Fruit fly (Drosophila melanogaster): Measurements from ENCODE around the gene CG33263.

The CG33263 gene

DNA sequence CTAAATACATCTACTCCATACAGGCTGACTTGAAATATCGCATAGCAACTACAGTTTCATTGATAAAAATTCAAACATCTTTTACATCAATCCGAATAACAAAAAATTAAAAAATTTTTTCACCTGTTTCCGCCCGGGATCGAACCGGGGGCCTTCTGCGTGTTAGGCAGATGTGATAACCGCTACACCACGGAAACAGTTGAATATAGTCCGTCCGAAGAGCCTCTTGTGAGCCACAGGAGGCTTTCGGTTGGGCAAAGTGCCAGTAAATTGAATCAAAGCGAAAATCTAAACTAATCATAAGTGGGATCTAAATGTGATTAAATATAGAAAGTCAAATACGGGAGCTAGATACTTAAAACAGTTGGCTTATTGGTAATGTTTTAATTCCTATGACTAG, 9.6 kb upstream of the CG33263 start (continued):
- TF ChIP-seq CG9437 (GFP tag; optimal IDR thresholded peaks at IDR 0.05) = no peak
- TF ChIP-seq CG11093 (GFP tag; IDR thresholded peaks at IDR 0.05) = no peak
- TF ChIP-seq Abd-B (GFP tag; optimal IDR thresholded peaks at IDR 0.05) = no peak
- TF ChIP-seq CG4617 (GFP tag; optimal IDR thresholded peaks at IDR 0.05; ENCODE audit: borderline replicate concordance) = no peak
- no peak for TF ChIP-seq CG10274 (GFP tag; optimal IDR thresholded peaks at IDR 0.05)
- TF ChIP-seq exex (tag; optimal IDR thresholded peaks at IDR 0.05) = peak; percentile 30
- TF ChIP-seq crol (GFP tag; IDR thresholded peaks at IDR 0.05) = no peak
- TF ChIP-seq nerfin-2 (GFP tag; IDR thresholded peaks at IDR 0.05; ENCODE audit: partially characterized antibody) = peak; percentile 78
- no peak for TF ChIP-seq dan (GFP tag; IDR thresholded peaks at IDR 0.05)
- no peak for TF ChIP-seq pnt (GFP tag; optimal IDR thresholded peaks at IDR 0.05)
- TF ChIP-seq Dll (GFP tag; IDR thresholded peaks at IDR 0.05; ENCODE audit: partially characterized antibody) = peak; percentile 18; the same call in 1 of the 4 replicates
- TF ChIP-seq CG10565 (GFP tag; optimal IDR thresholded peaks at IDR 0.05) = no peak
- no peak for TF ChIP-seq Hr39 (optimal IDR thresholded peaks at IDR 0.05)
- no peak for TF ChIP-seq NfI (GFP tag; optimal IDR thresholded peaks at IDR 0.05)
- TF ChIP-seq CG18262 (tag; optimal IDR thresholded peaks at IDR 0.05) = no peak
- no peak for TF ChIP-seq CG15514 (GFP tag; optimal IDR thresholded peaks at IDR 0.05)
- TF ChIP-seq CG10366 (GFP tag; IDR thresholded peaks at IDR 0.05) = no peak
- peak; percentile 92 for TF ChIP-seq CG15601 (tag; optimal IDR thresholded peaks at IDR 0.05)

DNA sequence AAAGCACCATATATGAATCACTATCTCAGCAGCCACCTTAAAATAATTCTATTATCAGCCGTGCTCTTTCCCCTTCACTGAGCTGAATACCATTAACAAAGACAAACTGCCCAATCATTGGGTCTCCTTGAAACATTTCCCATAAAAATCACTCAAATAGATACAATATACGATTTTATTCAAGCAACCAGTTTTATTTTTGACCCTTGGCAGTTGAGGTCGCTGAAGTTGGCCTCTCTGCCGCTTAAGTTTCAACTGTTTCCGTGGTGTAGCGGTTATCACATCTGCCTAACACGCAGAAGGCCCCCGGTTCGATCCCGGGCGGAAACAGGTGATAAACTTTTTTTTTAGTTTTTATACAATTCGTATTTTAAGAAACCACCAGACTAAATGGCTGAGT, 8.8 kb upstream of the CG33263 start:
- TF ChIP-seq Opbp (GFP tag; IDR thresholded peaks at IDR 0.05; ENCODE audit: partially characterized antibody) (peak; percentile 81), Dll (GFP tag; IDR thresholded peaks at IDR 0.05; ENCODE audit: partially characterized antibody) (peak; percentile 19; the same call in 1 of the 4 replicates), wdn (GFP tag; IDR thresholded peaks at IDR 0.05) (no peak), ci (GFP tag; IDR thresholded peaks at IDR 0.05) (0 out of 3 replicates have a peak, but pooled peaks have one; percentile 15), HLH4C (GFP tag; IDR thresholded peaks at IDR 0.05; ENCODE audit: partially characterized antibody) (peak; percentile 47), ato (GFP tag; IDR thresholded peaks at IDR 0.05; ENCODE audit: partially characterized antibody) (peak; percentile 53), CG3995 (GFP tag; optimal IDR thresholded peaks at IDR 0.05) (peak; percentile 13), sens (GFP tag) (peak; percentile 54), Med (GFP tag) (peak; percentile 14), knrl (GFP tag; IDR thresholded peaks at IDR 0.05; ENCODE audit: partially characterized antibody) (peak; percentile 19; the same call in 2 of the 3 replicates), CG2199 (GFP tag; IDR thresholded peaks at IDR 0.05) (0 out of 3 replicates have a peak, but pooled peaks have one; percentile 10), bbx (GFP tag; IDR thresholded peaks at IDR 0.05; ENCODE audit: partially characterized antibody) (peak; percentile 70; the same call in 1 of the 2 replicates), CG34376 (GFP tag; optimal IDR thresholded peaks at IDR 0.05) (no peak), mirr (GFP tag; optimal IDR thresholded peaks at IDR 0.05) (peak; percentile 42), Nf-YA (GFP tag; IDR thresholded peaks at IDR 0.05) (no peak), CG9437 (GFP tag; optimal IDR thresholded peaks at IDR 0.05) (no peak), CG6791 (GFP tag; IDR thresholded peaks at IDR 0.05; ENCODE audit: partially characterized antibody) (peak; percentile 87), chinmo (GFP tag; IDR thresholded peaks at IDR 0.05; ENCODE audit: partially characterized antibody) (peak; percentile 48; the same call in 1 of the 4 replicates), CG12769 (tag; optimal IDR thresholded peaks at IDR 0.05) (peak; percentile 64), amos (GFP tag; IDR thresholded peaks at IDR 0.05; ENCODE audit: partially characterized antibody) (peak; percentile 79), Oli (tag; optimal IDR thresholded peaks at IDR 0.05) (no peak), CG42726 (GFP tag; IDR thresholded peaks at IDR 0.05; ENCODE audit: partially characterized antibody) (peak; percentile 66), Mes4 (GFP tag; optimal IDR thresholded peaks at IDR 0.05) (no peak), B-H2 (GFP tag; optimal IDR thresholded peaks at IDR 0.05) (no peak), Dfd (GFP tag; optimal IDR thresholded peaks at IDR 0.05) (no peak), Doc3 (GFP tag; IDR thresholded peaks at IDR 0.05; ENCODE audit: partially characterized antibody) (0 out of 3 replicates have a peak, but pooled peaks have one; percentile 11), CG10267 (tag; optimal IDR thresholded peaks at IDR 0.05) (no peak), CG14860 (GFP tag; IDR thresholded peaks at IDR 0.05; ENCODE audit: partially characterized antibody) (peak; percentile 46), wek (GFP tag; optimal IDR thresholded peaks at IDR 0.05) (peak; percentile 42), CG34224 (GFP tag; IDR thresholded peaks at IDR 0.05; ENCODE audit: partially characterized antibody) (peak; percentile 46; the same call in 2 of the 3 replicates), tna (GFP tag; IDR thresholded peaks at IDR 0.05; ENCODE audit: partially characterized antibody) (peak; percentile 72), mld (GFP tag; IDR thresholded peaks at IDR 0.05; ENCODE audit: partially characterized antibody) (peak; percentile 68; the same call in 2 of the 3 replicates)
